Fruit fly (Drosophila melanogaster): ENCODE data around the gene Fur1.

DNA sequence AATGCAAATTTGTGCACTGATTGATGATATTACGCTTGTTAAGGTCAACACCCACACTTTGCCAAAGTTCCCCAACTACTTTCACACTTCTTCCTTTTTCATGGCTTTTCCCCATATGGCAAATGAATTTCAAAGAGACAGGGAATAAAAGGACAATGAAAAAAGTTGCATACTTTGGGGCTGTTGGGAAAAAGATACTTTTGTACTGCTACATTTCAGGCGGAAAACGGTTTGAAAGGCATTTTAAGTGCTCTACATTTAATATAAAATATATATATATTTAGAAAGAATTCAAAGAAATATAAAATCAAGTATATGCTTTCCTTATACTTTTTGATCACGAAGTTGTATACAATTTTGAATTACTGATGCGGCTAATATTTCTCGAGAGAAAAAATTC lies 39.9 kb upstream of the Fur1 start:
- no peak for TF ChIP-seq CG7045 (GFP tag; optimal IDR thresholded peaks at IDR 0.05)
- no peak for TF ChIP-seq Mnt (GFP tag; optimal IDR thresholded peaks at IDR 0.05)
- no peak for TF ChIP-seq tj (GFP tag; optimal IDR thresholded peaks at IDR 0.05)
- no peak for TF ChIP-seq kay (GFP tag; ENCODE audit: borderline replicate concordance)
- no peak for TF ChIP-seq CG7101 (tag; optimal IDR thresholded peaks at IDR 0.05)
- no peak for TF ChIP-seq Clk (GFP tag; optimal IDR thresholded peaks at IDR 0.05)
- no peak for TF ChIP-seq CG33017 (tag; optimal IDR thresholded peaks at IDR 0.05)
- no peak for TF ChIP-seq ovo (GFP tag; optimal IDR thresholded peaks at IDR 0.05)
- TF ChIP-seq bab1 (GFP tag; optimal IDR thresholded peaks at IDR 0.05) = no peak
- no peak for TF ChIP-seq cnc (optimal IDR thresholded peaks at IDR 0.05)
- TF ChIP-seq CG5204 (GFP tag; optimal IDR thresholded peaks at IDR 0.05) = no peak
- TF ChIP-seq toe (GFP tag; optimal IDR thresholded peaks at IDR 0.05) = no peak
- no peak for TF ChIP-seq CG11617 (GFP tag; optimal IDR thresholded peaks at IDR 0.05)
- no peak for TF ChIP-seq CG14711 (tag; optimal IDR thresholded peaks at IDR 0.05)
